Fruit fly (Drosophila melanogaster) Kc167 (cell line): ENCODE measurements around the gene Use1.

ENCODE experiments used
- Myc ChIP-seq: fragments of >200 bp; optimal IDR thresholded peaks from 2 replicates; lab custom pipeline; 2017; ENCODE audit warnings: missing external identifiers
- Sin3A ChIP-seq: fragments of >200 bp; optimal IDR thresholded peaks from 2 replicates; lab custom pipeline; 2018; ENCODE audit warnings: missing external identifiers
- h ChIP-seq: fragments of >200 bp; optimal IDR thresholded peaks from 3 replicates; lab custom pipeline; 2018; ENCODE audit warnings: missing external identifiers
- insv ChIP-seq: fragments of >200 bp; optimal IDR thresholded peaks from 3 replicates; lab custom pipeline; 2018; ENCODE audit warnings: missing external identifiers
- psq ChIP-seq: fragments of >200 bp; optimal IDR thresholded peaks from 2 replicates; lab custom pipeline; 2017; ENCODE audit warnings: missing external identifiers
- ttk ChIP-seq: sonication (Bioruptor generic); optimal IDR thresholded peaks from 2 replicates; lab custom pipeline; 2017; ENCODE audit warnings: missing external identifiers

Gene Use1

dm6 chr3L:9126888-9127689 lies 9.9 kb downstream of the Use1 start:
- no peak for TF ChIP-seq insv (lab: Kevin White, UChicago)
- no peak for TF ChIP-seq psq
- TF ChIP-seq ttk (lab: Kevin White, UChicago): no peak
- no peak for TF ChIP-seq Sin3A
- no peak for TF ChIP-seq h (lab: Kevin White, UChicago)
- no peak for TF ChIP-seq Myc

- no peak for TF ChIP-seq ttk (lab: Kevin White, UChicago)
- no peak for TF ChIP-seq insv (lab: Kevin White, UChicago)
- TF ChIP-seq Sin3A: no peak
- no peak for TF ChIP-seq psq
- TF ChIP-seq h (lab: Kevin White, UChicago): no peak
- TF ChIP-seq Myc: no peak
Measured at dm6 chr3L:9126021-9126811, 10.8 kb downstream of the Use1 start.

- TF ChIP-seq ttk (lab: Kevin White, UChicago): no peak
- no peak for TF ChIP-seq Sin3A
- no peak for TF ChIP-seq h (lab: Kevin White, UChicago)
- no peak for TF ChIP-seq Myc
- no peak for TF ChIP-seq psq
- TF ChIP-seq insv (lab: Kevin White, UChicago): no peak
Measured at dm6 chr3L:9125261-9126020, 11.5 kb downstream of the Use1 start.

dm6 chr3L:9124923-9125260 lies 12.1 kb downstream of the Use1 start:
- TF ChIP-seq ttk (lab: Kevin White, UChicago): no peak
- no peak for TF ChIP-seq insv (lab: Kevin White, UChicago)
- TF ChIP-seq psq: no peak
- no peak for TF ChIP-seq h (lab: Kevin White, UChicago)
- TF ChIP-seq Myc: no peak
- TF ChIP-seq Sin3A: no peak

dm6 chr3L:9121289-9121688 lies 15.7 kb downstream of the Use1 start:
- TF ChIP-seq insv (lab: Kevin White, UChicago) (no peak), ttk (lab: Kevin White, UChicago) (no peak), Sin3A (no peak), Myc (no peak), h (lab: Kevin White, UChicago) (no peak), psq (no peak)

- TF ChIP-seq h (lab: Kevin White, UChicago): no peak
- TF ChIP-seq Sin3A: no peak
- TF ChIP-seq insv (lab: Kevin White, UChicago): no peak
- TF ChIP-seq ttk (lab: Kevin White, UChicago): no peak
- no peak for TF ChIP-seq psq
- TF ChIP-seq Myc: no peak
Measured at dm6 chr3L:9119564-9119963, 17.4 kb downstream of the Use1 start.

- TF ChIP-seq psq (no peak), ttk (lab: Kevin White, UChicago) (no peak), h (lab: Kevin White, UChicago) (no peak), Myc (no peak), Sin3A (no peak), insv (lab: Kevin White, UChicago) (no peak)
Measured at dm6 chr3L:9115654-9116053, 21.3 kb downstream of the Use1 start.

- TF ChIP-seq ttk (lab: Kevin White, UChicago): no peak
- TF ChIP-seq Myc: no peak
- no peak for TF ChIP-seq h (lab: Kevin White, UChicago)
- no peak for TF ChIP-seq Sin3A
- no peak for TF ChIP-seq psq
- TF ChIP-seq insv (lab: Kevin White, UChicago): no peak
Measured at dm6 chr3L:9114404-9114803, 22.6 kb downstream of the Use1 start.

dm6 chr3L:9113582-9114282 lies 23.2 kb downstream of the Use1 start:
- no peak for TF ChIP-seq Sin3A
- TF ChIP-seq ttk (lab: Kevin White, UChicago): no peak
- TF ChIP-seq h (lab: Kevin White, UChicago): no peak
- TF ChIP-seq Myc: no peak
- no peak for TF ChIP-seq psq
- TF ChIP-seq insv (lab: Kevin White, UChicago): no peak

- TF ChIP-seq Myc (no peak), Sin3A (no peak)
Measured at dm6 chr3L:9096648-9097047, 40.3 kb downstream of the Use1 start, which contains the start of gene CG13315. Gene CG13315, plus strand, starts transcription at chr3L:9096877.

- no peak for TF ChIP-seq psq
- TF ChIP-seq ttk (lab: Kevin White, UChicago): no peak
- no peak for TF ChIP-seq Myc
- TF ChIP-seq h (lab: Kevin White, UChicago): no peak
Measured at dm6 chr3L:9095704-9096103, 41.3 kb downstream of the Use1 start.

dm6 chr3L:9094980-9095425 lies 42.0 kb downstream of the Use1 start:
- TF ChIP-seq insv (lab: Kevin White, UChicago) (no peak), psq (no peak), ttk (lab: Kevin White, UChicago) (no peak), Sin3A (no peak), Myc (no peak), h (lab: Kevin White, UChicago) (no peak)
